Worm (Caenorhabditis elegans): ENCODE results near the gene hpl-1.

- no peak for TF ChIP-seq lin-15B (tag; optimal IDR thresholded peaks at IDR 0.05)
- TF ChIP-seq fos-1 (tag; optimal IDR thresholded peaks at IDR 0.05): no peak
- no peak for TF ChIP-seq nhr-11 (tag; optimal IDR thresholded peaks at IDR 0.05)
- TF ChIP-seq jun-1 (tag; optimal IDR thresholded peaks at IDR 0.05): no peak
- TF ChIP-seq nhr-77 (tag; optimal IDR thresholded peaks at IDR 0.05): no peak
- no peak for TF ChIP-seq nhr-25 (tag; optimal IDR thresholded peaks at IDR 0.05)
- TF ChIP-seq nhr-237 (tag; optimal IDR thresholded peaks at IDR 0.05): no peak
- no peak for TF ChIP-seq elt-3 (tag; optimal IDR thresholded peaks at IDR 0.05)
- TF ChIP-seq pqm-1 (tag; optimal IDR thresholded peaks at IDR 0.05): no peak
- no peak for TF ChIP-seq unc-62 (GFP tag; optimal IDR thresholded peaks at IDR 0.05)
- TF ChIP-seq nhr-28 (tag; optimal IDR thresholded peaks at IDR 0.05): no peak
- TF ChIP-seq mdl-1 (tag; optimal IDR thresholded peaks at IDR 0.05): no peak
Measured at ce11 chrX:13202312-13202711, 42.9 kb upstream of the hpl-1 start.
